Worm (Caenorhabditis elegans): ENCODE measurements around the gene col-152.

Gene col-152

ce11 chrV:10557676-10558075 is 3.0 kb upstream of the col-152 start, which contains the start of gene best-14:
TSS of gene best-14 (plus strand) at chrV:10557976.
- no peak for TF ChIP-seq mep-1 (tag; optimal IDR thresholded peaks at IDR 0.05)
- no peak for TF ChIP-seq unc-62 (GFP tag; optimal IDR thresholded peaks at IDR 0.05)
- no peak for TF ChIP-seq ceh-43 (GFP tag; optimal IDR thresholded peaks at IDR 0.05)
- no peak for TF ChIP-seq lin-32 (GFP tag; optimal IDR thresholded peaks at IDR 0.05)
- TF ChIP-seq ces-1 (GFP tag; optimal IDR thresholded peaks at IDR 0.05) = no peak
- TF ChIP-seq sptf-1 (tag; optimal IDR thresholded peaks at IDR 0.05) = no peak

- TF ChIP-seq unc-120 (tag; optimal IDR thresholded peaks at IDR 0.05; ENCODE audit: poor library complexity, severe bottlenecking) (no peak), mab-5 (tag; optimal IDR thresholded peaks at IDR 0.05) (no peak), unc-62 (GFP tag; optimal IDR thresholded peaks at IDR 0.05) (no peak), sptf-1 (tag; optimal IDR thresholded peaks at IDR 0.05) (no peak), flh-1 (GFP tag; optimal IDR thresholded peaks at IDR 0.05) (no peak), nhr-2 (tag; optimal IDR thresholded peaks at IDR 0.05) (no peak), hlh-1 (tag; optimal IDR thresholded peaks at IDR 0.05) (no peak), cnd-1 (tag; optimal IDR thresholded peaks at IDR 0.05) (no peak), ceh-43 (GFP tag; optimal IDR thresholded peaks at IDR 0.05) (no peak), ztf-11 (tag; optimal IDR thresholded peaks at IDR 0.05) (no peak), unc-39 (tag; optimal IDR thresholded peaks at IDR 0.05) (no peak), sem-2 (GFP tag; optimal IDR thresholded peaks at IDR 0.05) (no peak), zip-8 (tag; optimal IDR thresholded peaks at IDR 0.05) (no peak)
Measured at ce11 chrV:10561632-10562031, 911 bp downstream of the col-152 start.

ce11 chrV:10562817-10563216 is 2.1 kb downstream of the col-152 start:
- TF ChIP-seq nhr-28 (tag; optimal IDR thresholded peaks at IDR 0.05) (no peak), mls-2 (tag; optimal IDR thresholded peaks at IDR 0.05) (no peak), nhr-237 (tag; optimal IDR thresholded peaks at IDR 0.05) (no peak), bed-3 (GFP tag; optimal IDR thresholded peaks at IDR 0.05) (no peak), M03D4.4 (tag; optimal IDR thresholded peaks at IDR 0.05) (no peak), unc-39 (tag; optimal IDR thresholded peaks at IDR 0.05) (no peak), ztf-11 (tag; optimal IDR thresholded peaks at IDR 0.05) (no peak), nhr-76 (tag; optimal IDR thresholded peaks at IDR 0.05) (no peak), tbx-8 (GFP tag; optimal IDR thresholded peaks at IDR 0.05) (no peak), ceh-43 (GFP tag; optimal IDR thresholded peaks at IDR 0.05) (no peak), unc-62 (GFP tag; optimal IDR thresholded peaks at IDR 0.05) (no peak), zip-8 (tag; optimal IDR thresholded peaks at IDR 0.05) (no peak), hlh-1 (tag; optimal IDR thresholded peaks at IDR 0.05) (no peak), lsy-2 (tag; optimal IDR thresholded peaks at IDR 0.05) (no peak), nhr-2 (tag; optimal IDR thresholded peaks at IDR 0.05) (no peak), snpc-4 (tag; optimal IDR thresholded peaks at IDR 0.05) (no peak)

DNA sequence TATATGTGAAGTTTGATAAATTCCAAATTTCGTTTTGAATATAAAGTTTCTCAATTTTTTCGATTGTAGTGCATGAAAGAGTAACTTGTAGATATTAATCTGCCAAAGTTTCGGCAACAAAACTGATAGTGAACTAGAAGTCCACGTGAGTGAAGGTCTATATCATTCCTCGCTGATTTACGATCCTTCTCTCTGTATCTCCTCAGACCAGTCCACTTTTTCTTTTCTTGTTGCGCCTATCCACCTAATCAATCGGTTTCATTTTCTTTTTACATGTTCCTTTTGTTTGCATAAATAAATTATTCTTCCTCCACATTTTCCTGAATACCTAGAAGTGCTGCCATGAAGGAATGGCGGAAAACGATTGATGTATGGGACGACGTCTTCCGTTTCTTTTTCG is 3.4 kb downstream of the col-152 start:
- TF ChIP-seq ztf-11 (tag; optimal IDR thresholded peaks at IDR 0.05) (no peak), lin-32 (GFP tag; optimal IDR thresholded peaks at IDR 0.05) (no peak), unc-62 (GFP tag; optimal IDR thresholded peaks at IDR 0.05) (no peak), sem-2 (GFP tag; optimal IDR thresholded peaks at IDR 0.05) (no peak), zip-8 (tag; optimal IDR thresholded peaks at IDR 0.05) (no peak), drap-1 (GFP tag; optimal IDR thresholded peaks at IDR 0.05) (no peak)

DNA sequence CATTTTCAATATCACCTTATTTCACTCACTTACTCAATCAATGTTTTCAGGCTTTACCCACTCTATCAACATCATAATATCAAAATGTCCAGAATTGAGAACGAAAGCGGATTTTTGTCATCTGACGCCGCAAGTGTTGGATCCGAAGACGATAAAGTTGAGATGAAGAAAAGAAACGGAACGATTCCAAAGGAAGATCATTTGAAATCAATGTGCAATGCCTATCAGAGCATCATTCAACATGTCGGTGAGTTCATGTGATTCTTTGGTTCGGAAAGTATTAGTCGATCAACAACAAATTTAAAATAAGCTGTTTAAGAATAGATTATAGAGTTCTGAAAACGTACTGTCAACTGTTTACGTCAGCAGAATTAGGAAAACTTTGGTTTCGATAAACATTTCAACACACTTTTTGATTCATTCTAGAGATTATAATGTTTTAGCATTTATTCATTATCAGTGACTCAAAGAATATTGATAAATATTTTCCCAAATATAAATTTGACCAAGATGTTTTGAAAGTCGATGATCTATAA is 4.2 kb downstream of the col-152 start, which contains the start of gene cat-4:
cat-4 (plus strand) TSS at position 51 of the 536 bp plus-strand sequence.
- no peak for TF ChIP-seq tbx-8 (GFP tag; optimal IDR thresholded peaks at IDR 0.05)
- TF ChIP-seq flh-1 (GFP tag; optimal IDR thresholded peaks at IDR 0.05) = no peak
- no peak for TF ChIP-seq bed-3 (GFP tag; optimal IDR thresholded peaks at IDR 0.05)
- no peak for TF ChIP-seq nhr-2 (tag; optimal IDR thresholded peaks at IDR 0.05)
- TF ChIP-seq drap-1 (GFP tag; optimal IDR thresholded peaks at IDR 0.05) = no peak
- TF ChIP-seq sptf-1 (tag; optimal IDR thresholded peaks at IDR 0.05) = no peak

ce11 chrV:10568496-10568895 is 7.8 kb downstream of the col-152 start:
- TF ChIP-seq nhr-28 (tag; optimal IDR thresholded peaks at IDR 0.05) (no peak), lsy-2 (tag; optimal IDR thresholded peaks at IDR 0.05) (no peak), sem-2 (GFP tag; optimal IDR thresholded peaks at IDR 0.05) (no peak), elt-3 (tag; optimal IDR thresholded peaks at IDR 0.05) (no peak), elt-1 (tag; optimal IDR thresholded peaks at IDR 0.05; ENCODE audit: borderline replicate concordance, insufficient read depth) (no peak), pha-4 (tag; optimal IDR thresholded peaks at IDR 0.05) (no peak), ces-1 (GFP tag; optimal IDR thresholded peaks at IDR 0.05) (no peak), M03D4.4 (tag; optimal IDR thresholded peaks at IDR 0.05) (no peak), snpc-4 (tag; optimal IDR thresholded peaks at IDR 0.05) (no peak), ceh-39 (tag; optimal IDR thresholded peaks at IDR 0.05) (no peak), mls-2 (tag; optimal IDR thresholded peaks at IDR 0.05) (no peak), cnd-1 (tag; optimal IDR thresholded peaks at IDR 0.05) (no peak), unc-120 (tag; optimal IDR thresholded peaks at IDR 0.05; ENCODE audit: poor library complexity, severe bottlenecking) (no peak), tbx-8 (GFP tag; optimal IDR thresholded peaks at IDR 0.05) (no peak), nhr-76 (tag; optimal IDR thresholded peaks at IDR 0.05) (no peak), bed-3 (GFP tag; optimal IDR thresholded peaks at IDR 0.05) (no peak), flh-1 (GFP tag; optimal IDR thresholded peaks at IDR 0.05) (no peak), mab-5 (tag; optimal IDR thresholded peaks at IDR 0.05) (no peak), ceh-43 (GFP tag; optimal IDR thresholded peaks at IDR 0.05) (no peak)

Data from whole organism, mixed stage, embryonic.